Worm (Caenorhabditis elegans) whole organism, late embryonic: ENCODE data around the gene Y54G2A.38.
"Not testable (repeated sequence)": the region's sequence is repeated elsewhere in the genome, so short reads cannot be mapped to it uniquely, and the experiment has no call there.

Source experiments
- C08G9.2 ChIP-seq: sonication (generic microtip); optimal IDR thresholded peaks from 2 replicates; lab custom pipeline; 2016; ENCODE audit warnings: mild to moderate bottlenecking, missing genetic modification characterization, moderate library complexity, missing compliant biosample characterization
- C38D4.7 ChIP-seq: fragments of 200-800 bp; sonication (Bioruptor generic); optimal IDR thresholded peaks from 2 replicates; lab custom pipeline; 2018; ENCODE audit warnings: mild to moderate bottlenecking, missing genetic modification characterization, moderate library complexity, missing compliant biosample characterization
- F13H6.1 ChIP-seq: sonication (generic microtip); optimal IDR thresholded peaks from 2 replicates; lab custom pipeline; 2016; ENCODE audit warnings: missing genetic modification characterization, missing compliant biosample characterization
- K09A11.1 ChIP-seq: sonication (generic microtip); optimal IDR thresholded peaks from 2 replicates; lab custom pipeline; 2017; ENCODE audit warnings: antibody characterized with exemption, mild to moderate bottlenecking, missing genetic modification characterization, missing compliant biosample characterization; ENCODE audit not compliant: insufficient read depth
- Y22D7AL.16 ChIP-seq: sonication (generic microtip); optimal IDR thresholded peaks from 2 replicates; lab custom pipeline; 2016; ENCODE audit warnings: missing genetic modification characterization, missing compliant biosample characterization
- ceh-2 ChIP-seq: sonication (generic microtip); optimal IDR thresholded peaks from 2 replicates; lab custom pipeline; 2016; ENCODE audit warnings: missing genotype, missing genetic modification characterization, missing compliant biosample characterization
- ceh-30 ChIP-seq: fragments of 150-350 bp; optimal IDR thresholded peaks from 2 replicates; lab custom pipeline; 2014; ENCODE audit warnings: missing biosample characterization, missing genetic modification characterization
- ceh-34 ChIP-seq: sonication (generic microtip); optimal IDR thresholded peaks from 2 replicates; lab custom pipeline; 2016; ENCODE audit warnings: mild to moderate bottlenecking, missing genetic modification characterization, missing compliant biosample characterization
- ceh-45 ChIP-seq: fragments of 200-800 bp; sonication (Bioruptor generic); IDR thresholded peaks from 2 replicates; pipeline ENCODE4 v1.3.6; 2022; ENCODE audit warnings: missing genetic modification reagents, missing genetic modification characterization, missing compliant biosample characterization
- ceh-48 ChIP-seq: sonication (generic microtip); optimal IDR thresholded peaks from 2 replicates; lab custom pipeline; 2016; ENCODE audit warnings: missing genetic modification characterization, inconsistent platforms, missing compliant biosample characterization
- ceh-9 ChIP-seq: sonication (generic microtip); optimal IDR thresholded peaks from 2 replicates; lab custom pipeline; 2016; ENCODE audit warnings: mild to moderate bottlenecking, missing genetic modification characterization, inconsistent platforms, missing compliant biosample characterization
- che-1 ChIP-seq: sonication (generic microtip); optimal IDR thresholded peaks from 2 replicates; lab custom pipeline; 2016; ENCODE audit warnings: mild to moderate bottlenecking, missing genetic modification characterization, missing compliant biosample characterization
- dve-1 ChIP-seq: sonication (generic microtip); optimal IDR thresholded peaks from 2 replicates; lab custom pipeline; 2017; ENCODE audit warnings: antibody characterized with exemption, mild to moderate bottlenecking, missing genetic modification characterization, missing compliant biosample characterization
- elt-2 ChIP-seq: sonication (generic microtip); optimal IDR thresholded peaks from 2 replicates; lab custom pipeline; 2016; ENCODE audit warnings: missing genetic modification reagents, missing genetic modification characterization, missing compliant biosample characterization
- elt-4 ChIP-seq: sonication (generic microtip); optimal IDR thresholded peaks from 2 replicates; lab custom pipeline; 2016; ENCODE audit warnings: missing genetic modification characterization, missing compliant biosample characterization
- ets-4 ChIP-seq: sonication (generic microtip); optimal IDR thresholded peaks from 2 replicates; lab custom pipeline; 2016; ENCODE audit warnings: missing genetic modification characterization, missing compliant biosample characterization
- eyg-1 ChIP-seq: sonication (generic microtip); optimal IDR thresholded peaks from 2 replicates; lab custom pipeline; 2016; ENCODE audit warnings: missing genotype, missing genetic modification characterization, missing compliant biosample characterization
- fkh-10 ChIP-seq: fragments of 150-350 bp; optimal IDR thresholded peaks from 2 replicates; lab custom pipeline; 2014; ENCODE audit warnings: missing biosample characterization, missing genetic modification reagents, missing genetic modification characterization
- hlh-13 ChIP-seq: fragments of 200-800 bp; sonication (Bioruptor generic); optimal IDR thresholded peaks from 2 replicates; lab custom pipeline; 2018; ENCODE audit warnings: mild to moderate bottlenecking, missing genetic modification characterization, missing compliant biosample characterization
- hlh-6 ChIP-seq: sonication (generic microtip); optimal IDR thresholded peaks from 2 replicates; lab custom pipeline; 2016; ENCODE audit warnings: missing genotype, missing genetic modification characterization, missing compliant biosample characterization
- lim-6 ChIP-seq: sonication (generic microtip); optimal IDR thresholded peaks from 2 replicates; lab custom pipeline; 2016; ENCODE audit warnings: missing genetic modification characterization, missing compliant biosample characterization
- lin-11 ChIP-seq: fragments of 200-800 bp; sonication (Bioruptor generic); optimal IDR thresholded peaks from 2 replicates; lab custom pipeline; 2018; ENCODE audit warnings: mild to moderate bottlenecking, missing genetic modification characterization, missing compliant biosample characterization
- nfya-1 ChIP-seq: sonication (generic microtip); optimal IDR thresholded peaks from 2 replicates; lab custom pipeline; 2017; ENCODE audit warnings: missing genetic modification characterization, mild to moderate bottlenecking, missing compliant biosample characterization, antibody characterized with exemption, moderate library complexity
- nhr-11 ChIP-seq: fragments of 150-350 bp; optimal IDR thresholded peaks from 2 replicates; lab custom pipeline; 2014; ENCODE audit warnings: missing biosample characterization, missing genetic modification characterization
- nhr-232 ChIP-seq: sonication (generic microtip); optimal IDR thresholded peaks from 2 replicates; lab custom pipeline; 2016; ENCODE audit warnings: missing genetic modification characterization, missing compliant biosample characterization
- odd-2 ChIP-seq: sonication (generic microtip); optimal IDR thresholded peaks from 2 replicates; lab custom pipeline; 2017; ENCODE audit warnings: antibody characterized with exemption, mild to moderate bottlenecking, missing genetic modification characterization, missing compliant biosample characterization
- pat-9 ChIP-seq: fragments of 200-800 bp; sonication (Bioruptor generic); optimal IDR thresholded peaks from 2 replicates; lab custom pipeline; 2018; ENCODE audit warnings: mild to moderate bottlenecking, missing genetic modification characterization, moderate library complexity, missing compliant biosample characterization
- pqm-1 ChIP-seq: sonication (generic microtip); optimal IDR thresholded peaks from 2 replicates; lab custom pipeline; 2016; ENCODE audit warnings: missing genetic modification characterization, missing compliant biosample characterization
- ref-2 ChIP-seq: sonication (generic microtip); optimal IDR thresholded peaks from 2 replicates; lab custom pipeline; 2016; ENCODE audit warnings: missing genetic modification characterization, missing compliant biosample characterization
- sox-2 ChIP-seq: fragments of 200-800 bp; sonication (Bioruptor generic); IDR thresholded peaks from 2 replicates; pipeline ENCODE4 v1.3.6; 2022; ENCODE audit warnings: missing genetic modification reagents, missing genetic modification characterization, missing compliant biosample characterization
- sox-4 ChIP-seq: sonication (generic microtip); optimal IDR thresholded peaks from 2 replicates; lab custom pipeline; 2017; ENCODE audit warnings: mild to moderate bottlenecking, missing genetic modification characterization, inconsistent platforms, missing compliant biosample characterization
- tbx-2 ChIP-seq: sonication (generic microtip); optimal IDR thresholded peaks from 2 replicates; lab custom pipeline; 2016; ENCODE audit warnings: missing genetic modification characterization, missing compliant biosample characterization
- tbx-7 ChIP-seq: sonication (generic microtip); optimal IDR thresholded peaks from 2 replicates; lab custom pipeline; 2016; ENCODE audit warnings: missing genotype, missing genetic modification characterization, missing compliant biosample characterization
- unc-3 ChIP-seq, 2 experiments: fragments of 200-800 bp in 1 of 2; sonication (Bioruptor generic) in 1 of 2; sonication (generic microtip) in 1 of 2; conservative IDR thresholded peaks in 1 of 2; optimal IDR thresholded peaks in 1 of 2; 2 replicates each; pipeline versions ENCODE4 v1.3.6 to Lab custom; 2016 to 2022; ENCODE audit warnings: missing compliant biosample characterization in 2 of 2, missing genetic modification characterization in 2 of 2, missing genetic modification reagents in 1 of 2
- unc-42 ChIP-seq: sonication (generic microtip); optimal IDR thresholded peaks from 2 replicates; lab custom pipeline; 2016; ENCODE audit warnings: missing genotype, missing genetic modification characterization, missing compliant biosample characterization
- unc-55 ChIP-seq: sonication (generic microtip); optimal IDR thresholded peaks from 2 replicates; lab custom pipeline; 2017; ENCODE audit warnings: missing biosample characterization, missing genetic modification reagents, missing genetic modification characterization

Gene Y54G2A.38

ce11 chrIV:2736575-2736974 lies 22.7 kb upstream of the Y54G2A.38 start:
- TF ChIP-seq hlh-13 (no peak), ceh-30 (tag; lab: Kevin White, UChicago) (no peak), elt-2 (tag; lab: Kevin White, UChicago) (no peak), C38D4.7 (no peak), tbx-2 (tag; lab: Kevin White, UChicago) (no peak), nfya-1 (tag; lab: Kevin White, UChicago) (no peak), elt-4 (tag; lab: Kevin White, UChicago) (no peak), ref-2 (no peak), hlh-6 (no peak)

DNA sequence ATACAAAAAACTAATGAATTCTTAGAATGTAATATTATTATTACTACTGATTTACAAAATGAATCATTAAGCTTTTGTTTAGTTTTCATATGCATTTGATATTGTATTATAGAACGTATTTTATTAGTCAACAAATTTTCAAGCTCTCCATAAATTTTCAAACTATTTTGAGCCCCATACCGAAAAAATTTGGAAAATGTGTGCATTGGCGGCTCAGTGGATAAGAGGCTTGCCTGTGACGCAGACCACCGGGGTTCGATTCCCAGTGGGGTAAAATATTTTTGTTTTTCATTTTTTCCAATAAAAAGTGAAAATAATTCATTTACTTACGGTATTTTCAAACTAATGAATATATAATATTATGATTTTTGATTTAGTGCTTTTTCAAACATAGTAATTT lies 20.8 kb upstream of the Y54G2A.38 start:
- TF ChIP-seq F13H6.1 (tag; lab: Kevin White, UChicago), result no peak
- TF ChIP-seq ceh-2 (tag; lab: Kevin White, UChicago), result no peak
- no peak for TF ChIP-seq ceh-9 (tag; lab: Kevin White, UChicago)
- TF ChIP-seq elt-4 (tag; lab: Kevin White, UChicago), result no peak
- TF ChIP-seq nhr-232 (tag; lab: Kevin White, UChicago), result no peak
- TF ChIP-seq C38D4.7, result no peak
- TF ChIP-seq odd-2 (tag; lab: Kevin White, UChicago), result no peak
- TF ChIP-seq eyg-1, result no peak
- no peak for TF ChIP-seq dve-1 (tag; lab: Kevin White, UChicago)
- TF ChIP-seq sox-4 (tag; lab: Kevin White, UChicago), result no peak
- TF ChIP-seq tbx-2 (tag; lab: Kevin White, UChicago), result no peak
- TF ChIP-seq tbx-7 (tag; lab: Kevin White, UChicago), result no peak
- no peak for TF ChIP-seq ceh-30 (tag; lab: Kevin White, UChicago)
- TF ChIP-seq C08G9.2 (tag; lab: Kevin White, UChicago), result no peak
- no peak for TF ChIP-seq Y22D7AL.16 (tag; lab: Kevin White, UChicago)
- TF ChIP-seq unc-42 (tag; lab: Kevin White, UChicago), result no peak

- TF ChIP-seq che-1 (tag; lab: Kevin White, UChicago), result peak; percentile 45
- TF ChIP-seq ceh-45 (GFP tag; lab: Robert Waterston, UW), result peak; percentile 84
- peak; percentile 71 for TF ChIP-seq sox-2 (GFP tag; lab: Robert Waterston, UW)
- peak; percentile 82 for TF ChIP-seq unc-3 (GFP tag; conservative IDR thresholded peaks at IDR 0.05; lab: Robert Waterston, UW)
- not testable (repeated sequence) for TF ChIP-seq unc-3 (tag; optimal IDR thresholded peaks at IDR 0.05; lab: Kevin White, UChicago)
- peak; percentile 4 for TF ChIP-seq ceh-34 (tag; lab: Kevin White, UChicago)
- TF ChIP-seq, all 69 proteins: peak for 5; not testable (repeated sequence) for 64
Observed at ce11 chrIV:2740035-2740434, 19.2 kb upstream of the Y54G2A.38 start.

- no peak for TF ChIP-seq lin-11 (tag; lab: Kevin White, UChicago)
- no peak for TF ChIP-seq fkh-10 (GFP tag; lab: Kevin White, UChicago)
- no peak for TF ChIP-seq nhr-11
- TF ChIP-seq pat-9 (tag; lab: Kevin White, UChicago), result no peak
- TF ChIP-seq pqm-1 (tag; lab: Kevin White, UChicago), result no peak
- no peak for TF ChIP-seq K09A11.1 (tag; lab: Kevin White, UChicago)
- TF ChIP-seq lim-6 (tag; lab: Kevin White, UChicago), result no peak
- TF ChIP-seq ceh-48 (tag; lab: Kevin White, UChicago), result no peak
- TF ChIP-seq unc-55 (GFP tag; lab: Kevin White, UChicago), result no peak
- TF ChIP-seq ceh-30 (tag; lab: Kevin White, UChicago), result no peak
- no peak for TF ChIP-seq ets-4 (tag; lab: Kevin White, UChicago)
- TF ChIP-seq, all 69 proteins: peak for 0
Observed at ce11 chrIV:2742470-2743044, 16.7 kb upstream of the Y54G2A.38 start, which contains the start of gene nhr-277. TSS of gene nhr-277 (plus strand) at chrIV:2742994.
